Worm (Caenorhabditis elegans) whole organism, early embryonic: ENCODE measurements around the gene ogr-2.

ENCODE experiments used
- B0310.2 ChIP-seq: sonication (generic microtip); optimal IDR thresholded peaks from 2 replicates; lab custom pipeline; 2016; ENCODE audit warnings: mild to moderate bottlenecking, missing genetic modification characterization, missing compliant biosample characterization
- ama-1 ChIP-seq: fragments of 150-350 bp; optimal IDR thresholded peaks from 2 replicates; lab custom pipeline; 2014
- ceh-13 ChIP-seq: fragments of 200-800 bp; sonication (Bioruptor generic); optimal IDR thresholded peaks from 2 replicates; lab custom pipeline; 2018; ENCODE audit warnings: mild to moderate bottlenecking, missing genetic modification characterization, missing compliant biosample characterization
- ceh-36 ChIP-seq: sonication (generic microtip); optimal IDR thresholded peaks from 2 replicates; lab custom pipeline; 2016; ENCODE audit warnings: missing genetic modification characterization, inconsistent platforms, missing compliant biosample characterization
- hnd-1 ChIP-seq: sonication (generic microtip); optimal IDR thresholded peaks from 2 replicates; lab custom pipeline; 2016; ENCODE audit warnings: missing genetic modification characterization, missing compliant biosample characterization
- pes-1 ChIP-seq: fragments of 200-800 bp; sonication (Bioruptor generic); IDR thresholded peaks from 2 replicates; pipeline ENCODE4 v1.3.6; 2022; ENCODE audit warnings: missing genetic modification reagents, missing genetic modification characterization, missing compliant biosample characterization
- scrt-1 ChIP-seq: fragments of 200-800 bp; sonication (Bioruptor generic); IDR thresholded peaks from 2 replicates; pipeline ENCODE4 v1.3.6; 2022; ENCODE audit warnings: missing genetic modification characterization, missing compliant biosample characterization
- tbx-37 ChIP-seq: fragments of 200-800 bp; sonication (Bioruptor generic); conservative IDR thresholded peaks from 2 replicates; pipeline ENCODE4 v1.3.6; 2022; ENCODE audit warnings: missing genetic modification reagents, missing genetic modification characterization, missing compliant biosample characterization
- tra-4 ChIP-seq: sonication (generic microtip); optimal IDR thresholded peaks from 2 replicates; lab custom pipeline; 2017; ENCODE audit warnings: missing genetic modification characterization, missing compliant biosample characterization

- TF ChIP-seq hnd-1 (tag; lab: Kevin White, UChicago) (no peak), ama-1 (lab: Kevin White, UChicago) (no peak), scrt-1 (GFP tag; lab: Robert Waterston, UW) (no peak), B0310.2 (tag; lab: Kevin White, UChicago) (no peak), pes-1 (GFP tag; lab: Robert Waterston, UW) (no peak), tra-4 (tag; lab: Kevin White, UChicago) (no peak), ceh-36 (no peak), tbx-37 (GFP tag; lab: Robert Waterston, UW) (no peak), ceh-13 (no peak)
These were observed 33.1 kb downstream of the ogr-2 start for ce11 chrII:10073986-10074385.
